Fruit fly (Drosophila melanogaster): Measurements from ENCODE around the gene CG1677.

DNA sequence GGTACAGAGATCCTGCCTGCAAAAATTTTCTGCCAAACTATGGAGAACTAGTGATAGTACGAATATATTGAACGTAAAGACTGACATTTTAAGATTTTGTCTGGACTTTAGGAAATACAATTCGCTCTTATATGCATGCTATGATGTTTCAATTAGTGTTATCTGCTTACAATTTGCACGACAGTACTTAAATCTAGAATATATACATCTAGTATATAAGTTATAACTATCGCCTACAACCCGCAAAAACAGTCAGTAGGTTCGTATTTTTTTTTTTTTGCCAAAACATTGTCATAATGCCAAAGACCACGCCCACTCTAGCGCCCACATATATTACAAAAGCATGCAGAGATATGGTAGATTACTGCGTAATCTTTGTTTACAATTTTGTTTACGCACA is 73.5 kb downstream of the CG1677 start, which contains the start of gene CG42780:
- TF ChIP-seq lz (GFP tag; optimal IDR thresholded peaks at IDR 0.05) = no peak
- no peak for TF ChIP-seq eg (GFP tag; IDR thresholded peaks at IDR 0.05)
- TF ChIP-seq Hr39 (GFP tag; optimal IDR thresholded peaks at IDR 0.05) = no peak
- no peak for TF ChIP-seq CG31627 (GFP tag; optimal IDR thresholded peaks at IDR 0.05)
- no peak for TF ChIP-seq dsx (GFP tag; optimal IDR thresholded peaks at IDR 0.05; ENCODE audit: poor library complexity, severe bottlenecking)
- TF ChIP-seq CG6163 (GFP tag; IDR thresholded peaks at IDR 0.05) = no peak
- no peak for TF ChIP-seq Sox14 (GFP tag; optimal IDR thresholded peaks at IDR 0.05)
- TF ChIP-seq achi (GFP tag; optimal IDR thresholded peaks at IDR 0.05) = no peak
- no peak for TF ChIP-seq Lpt (GFP tag; optimal IDR thresholded peaks at IDR 0.05)
- TF ChIP-seq topi (GFP tag; optimal IDR thresholded peaks at IDR 0.05) = no peak
- TF ChIP-seq CG34406 (GFP tag; optimal IDR thresholded peaks at IDR 0.05) = no peak
- TF ChIP-seq Gug (GFP tag; IDR thresholded peaks at IDR 0.05) = no peak
- TF ChIP-seq CG6792 (GFP tag; optimal IDR thresholded peaks at IDR 0.05) = no peak

Measured in whole organism, prepupa.